Fruit fly (Drosophila melanogaster): ENCODE data around the gene Atet.

- TF ChIP-seq insv (optimal IDR thresholded peaks at IDR 0.05) (no peak), Sin3A (optimal IDR thresholded peaks at IDR 0.05) (no peak), h (optimal IDR thresholded peaks at IDR 0.05) (no peak), Myc (optimal IDR thresholded peaks at IDR 0.05) (no peak)
Measured at dm6 chr2L:4286014-4286527, 47.6 kb upstream of the Atet start.
